Worm (Caenorhabditis elegans): ENCODE results near the gene T22D1.5.

The T22D1.5 gene

DNA sequence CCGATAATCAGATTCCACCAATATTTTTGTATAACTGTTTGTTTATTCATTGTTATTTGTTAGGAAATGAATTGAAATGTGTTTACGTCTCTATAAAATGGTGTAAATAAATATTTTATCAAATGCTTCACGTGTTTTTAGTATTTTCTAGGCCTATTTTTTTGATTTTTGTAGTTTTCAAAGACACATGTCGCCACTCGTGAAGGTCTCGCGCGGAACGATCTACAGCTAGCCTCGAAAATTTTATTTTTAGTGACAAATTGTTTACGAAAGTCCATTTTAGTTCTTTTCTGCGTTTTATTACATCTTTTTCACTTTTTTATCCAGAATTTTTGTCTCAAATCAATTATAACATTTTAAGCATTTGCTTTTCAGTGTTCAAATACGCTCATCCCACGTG is at the start of gene T22D1.5 (continued):
- TF ChIP-seq F23B12.7 (tag; optimal IDR thresholded peaks at IDR 0.05; ENCODE audit: insufficient read depth) = no peak
- TF ChIP-seq lin-54 (GFP tag; optimal IDR thresholded peaks at IDR 0.05) = no peak
- TF ChIP-seq egl-44 (GFP tag; IDR thresholded peaks at IDR 0.05) = no peak
- no peak for TF ChIP-seq ceh-79 (tag; optimal IDR thresholded peaks at IDR 0.05)
- no peak for TF ChIP-seq hmg-20 (GFP tag; IDR thresholded peaks at IDR 0.05)
- TF ChIP-seq rcor-1 (GFP tag; IDR thresholded peaks at IDR 0.05) = no peak
- no peak for TF ChIP-seq lsy-27 (tag; optimal IDR thresholded peaks at IDR 0.05; ENCODE audit: borderline replicate concordance, insufficient read depth)
- TF ChIP-seq nfya-2 (GFP tag; IDR thresholded peaks at IDR 0.05) = no peak
- no peak for TF ChIP-seq attf-3 (GFP tag; conservative IDR thresholded peaks at IDR 0.05)
- no peak for TF ChIP-seq Y67H2A.10 (GFP tag; conservative IDR thresholded peaks at IDR 0.05)
- peak; percentile 95 for TF ChIP-seq madf-8 (GFP tag; conservative IDR thresholded peaks at IDR 0.05)
- TF ChIP-seq lsl-1 (GFP tag; optimal IDR thresholded peaks at IDR 0.05) = peak; percentile 91
- no peak for TF ChIP-seq mxl-1 (tag; optimal IDR thresholded peaks at IDR 0.05)
- TF ChIP-seq F52B5.7 (tag; optimal IDR thresholded peaks at IDR 0.05) = no peak
- no peak for TF ChIP-seq aptf-3 (GFP tag; IDR thresholded peaks at IDR 0.05)

ce11 chrIV:6859270-6859669 is 44.5 kb upstream of the T22D1.5 start, which contains the start of gene R13H7.2:
R13H7.2 (minus strand) TSS chrIV:6859370.
- TF ChIP-seq ekl-4 (GFP tag; IDR thresholded peaks at IDR 0.05) = no peak
- TF ChIP-seq lir-1 (GFP tag; conservative IDR thresholded peaks at IDR 0.05) = no peak
- TF ChIP-seq ceh-27 (GFP tag; optimal IDR thresholded peaks at IDR 0.05) = no peak
- no peak for TF ChIP-seq B0336.3 (GFP tag; IDR thresholded peaks at IDR 0.05)
- no peak for TF ChIP-seq ztf-22 (GFP tag; optimal IDR thresholded peaks at IDR 0.05)

- TF ChIP-seq madf-8 (GFP tag; conservative IDR thresholded peaks at IDR 0.05) (no peak), lag-1 (GFP tag; IDR thresholded peaks at IDR 0.05) (no peak)
These were observed 36.0 kb upstream of the T22D1.5 start, which contains the start of gene srx-20 for ce11 chrIV:6867791-6868190. srx-20 (plus strand) TSS chrIV:6868091.

ce11 chrIV:6872958-6873357 is 30.8 kb upstream of the T22D1.5 start, which contains the start of gene srx-19:
srx-19 (plus strand) TSS chrIV:6873258.
- TF ChIP-seq ztf-26 (tag; optimal IDR thresholded peaks at IDR 0.05) (no peak), F10E7.11 (tag; optimal IDR thresholded peaks at IDR 0.05) (no peak), F37B4.10 (GFP tag; IDR thresholded peaks at IDR 0.05) (no peak), ztf-3 (GFP tag; optimal IDR thresholded peaks at IDR 0.05) (no peak), repo-1 (tag; optimal IDR thresholded peaks at IDR 0.05) (no peak), dox-1 (GFP tag; IDR thresholded peaks at IDR 0.05) (no peak)

DNA sequence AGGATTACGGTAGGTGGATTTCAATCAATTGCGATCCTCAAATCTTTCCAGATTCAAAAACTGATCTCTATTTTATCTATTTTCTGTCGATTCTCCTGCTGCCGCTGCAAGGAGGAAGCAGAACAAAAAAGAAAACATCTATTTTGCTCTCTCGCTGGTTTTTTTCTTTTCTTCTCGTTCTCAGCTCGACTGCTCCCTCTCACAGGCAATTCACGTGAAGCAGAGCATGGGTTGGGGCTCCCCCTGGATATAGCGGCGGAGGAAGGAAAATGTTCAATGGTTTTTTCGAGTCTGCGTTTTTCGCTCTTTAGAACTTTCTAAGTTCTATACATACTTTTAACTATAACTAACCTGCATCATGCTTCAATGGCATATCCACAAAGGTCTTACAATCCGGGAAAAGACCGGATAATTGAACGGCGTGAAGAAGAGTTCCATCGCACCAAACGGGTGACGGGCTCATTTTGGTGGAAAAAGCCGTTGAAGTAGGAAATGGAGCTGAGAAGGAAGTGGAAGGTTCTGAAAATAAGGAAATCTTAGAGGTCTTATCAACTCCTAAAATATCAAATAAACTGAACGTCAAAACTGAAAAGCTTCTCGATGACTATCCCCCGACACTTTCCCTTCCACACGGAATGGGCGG is 24.7 kb upstream of the T22D1.5 start:
- no peak for TF ChIP-seq F52B5.7 (tag; optimal IDR thresholded peaks at IDR 0.05)
- TF ChIP-seq zfh-2 (GFP tag; conservative IDR thresholded peaks at IDR 0.05) = no peak
- no peak for TF ChIP-seq rec-8 (tag; optimal IDR thresholded peaks at IDR 0.05)
- TF ChIP-seq sea-2 (GFP tag; IDR thresholded peaks at IDR 0.05) = no peak
- TF ChIP-seq F23B12.7 (tag; optimal IDR thresholded peaks at IDR 0.05; ENCODE audit: insufficient read depth) = no peak
- no peak for TF ChIP-seq hmg-20 (GFP tag; IDR thresholded peaks at IDR 0.05)
- no peak for TF ChIP-seq dpff-1 (tag; optimal IDR thresholded peaks at IDR 0.05)
- TF ChIP-seq hlh-26 (GFP tag; conservative IDR thresholded peaks at IDR 0.05) = no peak
- TF ChIP-seq Y53F4B.3 (GFP tag; IDR thresholded peaks at IDR 0.05) = no peak
- TF ChIP-seq ztf-18 (tag; optimal IDR thresholded peaks at IDR 0.05) = no peak
- TF ChIP-seq bed-1 (GFP tag; IDR thresholded peaks at IDR 0.05) = no peak
- no peak for TF ChIP-seq lag-1 (GFP tag; IDR thresholded peaks at IDR 0.05)
- TF ChIP-seq ceh-40 (GFP tag; IDR thresholded peaks at IDR 0.05) = no peak
- TF ChIP-seq rpc-1 (optimal IDR thresholded peaks at IDR 0.05) = no peak
- no peak for TF ChIP-seq rpc-1 (tag; optimal IDR thresholded peaks at IDR 0.05)
- no peak for TF ChIP-seq C17E4.6 (GFP tag; IDR thresholded peaks at IDR 0.05)
- TF ChIP-seq chd-7 (tag; optimal IDR thresholded peaks at IDR 0.05) = peak; percentile 8
- peak; percentile 18 for TF ChIP-seq ZK185.1 (tag; optimal IDR thresholded peaks at IDR 0.05; ENCODE audit: poor library complexity, severe bottlenecking)
- TF ChIP-seq ztf-28 (GFP tag; IDR thresholded peaks at IDR 0.05) = no peak
